Fruit fly (Drosophila melanogaster) whole organism: Measurements from ENCODE around the gene ringer.

Source experiments
- CG8478 ChIP-seq: fragments of >200 bp; optimal IDR thresholded peaks from 2 replicates; lab custom pipeline; 2018; ENCODE audit warnings: inconsistent platforms
- Dll ChIP-seq: fragments of >200 bp; optimal IDR thresholded peaks from 2 replicates; lab custom pipeline; 2017
- EcR ChIP-seq, 2 experiments: fragments of >200 bp; optimal IDR thresholded peaks; 2 replicates each; lab custom pipeline; 2017; ENCODE audit warnings: missing biosample characterization in 2 of 2, missing genetic modification characterization in 2 of 2, missing genetic modification reagents in 2 of 2
- pan ChIP-seq: fragments of >200 bp; optimal IDR thresholded peaks from 2 replicates; lab custom pipeline; 2017
- psq ChIP-seq: fragments of >200 bp; optimal IDR thresholded peaks from 2 replicates; lab custom pipeline; 2017
- usp ChIP-seq: fragments of >200 bp; optimal IDR thresholded peaks from 2 replicates; lab custom pipeline; 2017; ENCODE audit warnings: missing biosample characterization, missing genetic modification characterization, mixed read lengths

Gene ringer

dm6 chr3L:16385252-16385879 is 26.1 kb upstream of the ringer start:
- TF ChIP-seq usp (GFP tag; lab: Kevin White, UChicago) (no peak), Dll (lab: Kevin White, UChicago) (no peak), EcR (GFP tag; optimal IDR thresholded peaks at IDR 0.05; lab: Kevin White, UChicago) (no peak), psq (lab: Kevin White, UChicago) (no peak), CG8478 (no peak), pan (no peak)

dm6 chr3L:16384145-16384705 is 25.0 kb upstream of the ringer start:
- TF ChIP-seq usp (GFP tag; lab: Kevin White, UChicago) (no peak), psq (lab: Kevin White, UChicago) (no peak), CG8478 (no peak), EcR (GFP tag; optimal IDR thresholded peaks at IDR 0.05; lab: Kevin White, UChicago) (no peak), Dll (lab: Kevin White, UChicago) (no peak), pan (no peak)

dm6 chr3L:16383056-16383455 is 23.8 kb upstream of the ringer start:
- TF ChIP-seq psq (lab: Kevin White, UChicago) (no peak), usp (GFP tag; lab: Kevin White, UChicago) (no peak), Dll (lab: Kevin White, UChicago) (no peak), CG8478 (no peak), EcR (GFP tag; optimal IDR thresholded peaks at IDR 0.05; lab: Kevin White, UChicago) (no peak), pan (no peak)

- no peak for TF ChIP-seq EcR (GFP tag; optimal IDR thresholded peaks at IDR 0.05; lab: Kevin White, UChicago)
These were observed 22.1 kb upstream of the ringer start, which contains the start of gene Agpat4 for dm6 chr3L:16381184-16381797. TSS of gene Agpat4 (minus strand) at chr3L:16381570.

dm6 chr3L:16380770-16381169 is 21.5 kb upstream of the ringer start:
- TF ChIP-seq CG8478 (no peak), psq (lab: Kevin White, UChicago) (no peak), EcR (GFP tag; optimal IDR thresholded peaks at IDR 0.05; lab: Kevin White, UChicago) (no peak), Dll (lab: Kevin White, UChicago) (no peak), usp (GFP tag; lab: Kevin White, UChicago) (no peak), pan (no peak)

- no peak for TF ChIP-seq EcR (GFP tag; optimal IDR thresholded peaks at IDR 0.05; lab: Kevin White, UChicago)
- TF ChIP-seq CG8478: peak; percentile 9
- TF ChIP-seq pan: no peak
- TF ChIP-seq usp (GFP tag; lab: Kevin White, UChicago): no peak
- no peak for TF ChIP-seq psq (lab: Kevin White, UChicago)
These were observed 18.8 kb upstream of the ringer start, which contains the start of gene roq for dm6 chr3L:16377768-16378764. TSS of gene roq (minus strand) at chr3L:16378566.

- TF ChIP-seq CG8478 (no peak), Dll (lab: Kevin White, UChicago) (no peak), EcR (GFP tag; optimal IDR thresholded peaks at IDR 0.05; lab: Kevin White, UChicago) (no peak), pan (no peak), usp (GFP tag; lab: Kevin White, UChicago) (no peak), psq (lab: Kevin White, UChicago) (no peak)
These were observed 10.3 kb upstream of the ringer start, which contains the start of gene CG18814 for dm6 chr3L:16369526-16369925. TSS of gene CG18814 (plus strand) at chr3L:16369826.

dm6 chr3L:16368199-16368598 is 9.0 kb upstream of the ringer start, which contains the start of gene CG4842:
TSS of gene CG4842 (plus strand) at chr3L:16368389.
- TF ChIP-seq pan (no peak), psq (lab: Kevin White, UChicago) (no peak), CG8478 (no peak), Dll (lab: Kevin White, UChicago) (no peak), usp (GFP tag; lab: Kevin White, UChicago) (no peak), EcR (GFP tag; optimal IDR thresholded peaks at IDR 0.05; lab: Kevin White, UChicago) (no peak)

dm6 chr3L:16367240-16367639 is 8.0 kb upstream of the ringer start, which contains the start of gene Cpr72Ec:
TSS of gene Cpr72Ec (minus strand) at chr3L:16367340.
- TF ChIP-seq EcR (GFP tag; optimal IDR thresholded peaks at IDR 0.05; lab: Kevin White, UChicago): no peak
- TF ChIP-seq usp (GFP tag; lab: Kevin White, UChicago): no peak
- TF ChIP-seq CG8478: no peak
- TF ChIP-seq pan: no peak
- no peak for TF ChIP-seq Dll (lab: Kevin White, UChicago)

dm6 chr3L:16364599-16364998 is 5.4 kb upstream of the ringer start, which contains the start of gene Cpr72Eb:
TSS of gene Cpr72Eb (plus strand) at chr3L:16364899.
- TF ChIP-seq CG8478 (no peak), psq (lab: Kevin White, UChicago) (no peak), usp (GFP tag; lab: Kevin White, UChicago) (no peak), pan (no peak), Dll (lab: Kevin White, UChicago) (no peak), EcR (GFP tag; optimal IDR thresholded peaks at IDR 0.05; lab: Kevin White, UChicago) (no peak)

- TF ChIP-seq usp (GFP tag; lab: Kevin White, UChicago): no peak
These were observed 5.0 kb upstream of the ringer start for dm6 chr3L:16364182-16364581.
